Fruit fly (Drosophila melanogaster) whole organism, embryonic: ENCODE results near the gene Ntf-2r.

Experiments
- Awh ChIP-seq: fragments of 200-800 bp; sonication (Bioruptor generic); IDR thresholded peaks from 2 replicates; pipeline ENCODE4, ENCODE4 v1.3.6; 2022; ENCODE audit warnings: missing biosample characterization, missing genetic modification characterization
- BEAF-32 ChIP-seq: fragments of 200-800 bp; sonication (Bioruptor generic); optimal IDR thresholded peaks from 3 replicates; lab custom pipeline; 2017; ENCODE audit warnings: missing biosample characterization, missing genetic modification characterization, mild to moderate bottlenecking, moderate library complexity, missing genetic modification reagents
- CG10147 ChIP-seq: fragments of 200-800 bp; sonication (Bioruptor generic); optimal IDR thresholded peaks from 2 replicates; lab custom pipeline; 2019; ENCODE audit warnings: missing biosample characterization, mild to moderate bottlenecking, missing genetic modification characterization, moderate library complexity
- CG10267 ChIP-seq: fragments of 200-800 bp; sonication (Bioruptor generic); optimal IDR thresholded peaks from 2 replicates; lab custom pipeline; 2018; ENCODE audit warnings: missing biosample characterization, mild to moderate bottlenecking, missing genetic modification characterization, moderate library complexity
- CG11093 ChIP-seq: fragments of 200-800 bp; sonication (Bioruptor generic); IDR thresholded peaks from 3 replicates; pipeline ENCODE4 v1.3.6; 2022; ENCODE audit warnings: missing biosample characterization, missing genetic modification characterization
- CG13775 ChIP-seq: fragments of 200-800 bp; sonication (Bioruptor generic); optimal IDR thresholded peaks from 3 replicates; lab custom pipeline; 2017; ENCODE audit warnings: missing biosample characterization, mild to moderate bottlenecking, missing genetic modification characterization
- CG15269 ChIP-seq: fragments of 200-800 bp; sonication (Bioruptor generic); optimal IDR thresholded peaks from 2 replicates; lab custom pipeline; 2018; ENCODE audit warnings: missing biosample characterization, mild to moderate bottlenecking, missing genetic modification characterization, moderate library complexity
- CG16813 ChIP-seq: fragments of 200-800 bp; sonication (Bioruptor generic); IDR thresholded peaks from 3 replicates; pipeline ENCODE4 v1.3.6; 2022; ENCODE audit warnings: missing biosample characterization, missing genetic modification characterization; ENCODE audit not compliant: partially characterized antibody
- CG17328 ChIP-seq: fragments of 200-800 bp; sonication (Bioruptor generic); IDR thresholded peaks from 2 replicates; pipeline ENCODE4 v1.3.6; 2022; ENCODE audit warnings: missing biosample characterization, missing genetic modification characterization
- CG2199 ChIP-seq: fragments of 200-800 bp; sonication (Bioruptor generic); IDR thresholded peaks from 3 replicates; pipeline ENCODE4 v1.3.6; 2022; ENCODE audit warnings: missing biosample characterization, missing genetic modification characterization
- CG30020 ChIP-seq: fragments of 200-800 bp; optimal IDR thresholded peaks from 2 replicates; lab custom pipeline; 2019; ENCODE audit warnings: missing biosample characterization, mild to moderate bottlenecking, missing genetic modification characterization, moderate library complexity
- CG30431 ChIP-seq: fragments of 200-800 bp; sonication (Bioruptor generic); optimal IDR thresholded peaks from 2 replicates; lab custom pipeline; 2017; ENCODE audit warnings: missing biosample characterization, missing genetic modification characterization
- CG34224 ChIP-seq: fragments of 200-800 bp; sonication (Bioruptor generic); IDR thresholded peaks from 3 replicates; pipeline ENCODE4 v1.3.6; 2022; ENCODE audit warnings: missing biosample characterization, missing genetic modification characterization; ENCODE audit not compliant: partially characterized antibody
- CG3847 ChIP-seq: fragments of 200-800 bp; sonication (Bioruptor generic); IDR thresholded peaks from 2 replicates; pipeline ENCODE4 v1.3.6; 2022; ENCODE audit warnings: missing biosample characterization, missing genetic modification characterization
- CG42726 ChIP-seq: fragments of 200-800 bp; sonication (Bioruptor generic); IDR thresholded peaks from 2 replicates; pipeline ENCODE4 v1.3.6; 2022; ENCODE audit warnings: missing biosample characterization, missing genetic modification characterization; ENCODE audit not compliant: partially characterized antibody
- CG43689 ChIP-seq: fragments of 200-800 bp; sonication (Bioruptor generic); IDR thresholded peaks from 2 replicates; pipeline ENCODE4 v1.3.6; 2022; ENCODE audit warnings: missing biosample characterization, missing genetic modification characterization
- CG4424 ChIP-seq: fragments of 200-800 bp; sonication (Bioruptor generic); optimal IDR thresholded peaks from 3 replicates; lab custom pipeline; 2016; ENCODE audit warnings: missing biosample characterization, missing genetic modification characterization
- CG4617 ChIP-seq: fragments of 200-800 bp; sonication (Bioruptor generic); optimal IDR thresholded peaks from 3 replicates; lab custom pipeline; 2016; ENCODE audit warnings: missing biosample characterization, missing genetic modification characterization, borderline replicate concordance
- CG7928 ChIP-seq: fragments of 200-800 bp; sonication (Bioruptor generic); optimal IDR thresholded peaks from 2 replicates; lab custom pipeline; 2017; ENCODE audit warnings: missing biosample characterization, mild to moderate bottlenecking, missing genetic modification characterization
- CG7987 ChIP-seq: fragments of 200-800 bp; sonication (Bioruptor generic); optimal IDR thresholded peaks from 2 replicates; lab custom pipeline; 2018; ENCODE audit warnings: missing biosample characterization, mild to moderate bottlenecking, missing genetic modification characterization, moderate library complexity
- CG8089 ChIP-seq: fragments of 200-800 bp; sonication (Bioruptor generic); optimal IDR thresholded peaks from 3 replicates; lab custom pipeline; 2016; ENCODE audit warnings: missing biosample characterization, missing genetic modification characterization
- CG8290 ChIP-seq, 3 experiments: fragments of 200-800 bp; sonication (Bioruptor generic); optimal IDR thresholded peaks; 2 replicates each; lab custom pipeline; 2016 to 2019; ENCODE audit warnings: missing biosample characterization in 3 of 3, missing genetic modification characterization in 3 of 3, mild to moderate bottlenecking in 2 of 3, moderate library complexity in 1 of 3
- CG8478 ChIP-seq: fragments of >200 bp; optimal IDR thresholded peaks from 2 replicates; lab custom pipeline; 2018
- CG9609 ChIP-seq: fragments of 200-800 bp; sonication (Bioruptor generic); optimal IDR thresholded peaks from 3 replicates; lab custom pipeline; 2016; ENCODE audit warnings: missing biosample characterization, missing genetic modification characterization
- CG9727 ChIP-seq: fragments of 200-800 bp; sonication (Bioruptor generic); optimal IDR thresholded peaks from 3 replicates; lab custom pipeline; 2017; ENCODE audit warnings: missing biosample characterization, mild to moderate bottlenecking, missing genetic modification characterization
- CkIIα-i1 ChIP-seq: fragments of 200-800 bp; sonication (Bioruptor generic); IDR thresholded peaks from 2 replicates; pipeline ENCODE4 v1.3.6; 2022; ENCODE audit warnings: missing biosample characterization, missing genetic modification characterization
- Dfd ChIP-seq, 2 experiments: fragments of >200 bp; optimal IDR thresholded peaks; 2 replicates each; lab custom pipeline; 2017; ENCODE audit warnings: missing biosample characterization in 2 of 2, missing genetic modification characterization in 2 of 2
- Dll ChIP-seq: fragments of 200-800 bp; sonication (Bioruptor generic); IDR thresholded peaks from 4 replicates; pipeline ENCODE4 v1.3.6; 2022; ENCODE audit warnings: missing biosample characterization, missing genetic modification characterization; ENCODE audit not compliant: partially characterized antibody
- Dp ChIP-seq: fragments of 200-800 bp; sonication (Bioruptor generic); optimal IDR thresholded peaks from 2 replicates; lab custom pipeline; 2018; ENCODE audit warnings: missing biosample characterization, mild to moderate bottlenecking, missing genetic modification characterization, moderate library complexity
- Myb ChIP-seq: fragments of 200-800 bp; sonication (Bioruptor generic); optimal IDR thresholded peaks from 2 replicates; lab custom pipeline; 2016; ENCODE audit warnings: missing biosample characterization, missing genetic modification characterization
- Nf-YA ChIP-seq: fragments of 200-800 bp; sonication (Bioruptor generic); IDR thresholded peaks from 2 replicates; pipeline ENCODE4 v1.3.6; 2022; ENCODE audit warnings: missing biosample characterization, missing genetic modification characterization
- NfI ChIP-seq: fragments of 200-800 bp; sonication (Bioruptor generic); optimal IDR thresholded peaks from 3 replicates; lab custom pipeline; 2018; ENCODE audit warnings: missing biosample characterization, mild to moderate bottlenecking, missing genetic modification characterization, moderate library complexity
- Opbp ChIP-seq: fragments of 200-800 bp; sonication (Bioruptor generic); IDR thresholded peaks from 3 replicates; pipeline ENCODE4 v1.3.6; 2022; ENCODE audit warnings: missing biosample characterization, missing genetic modification characterization; ENCODE audit not compliant: partially characterized antibody
- Ptx1 ChIP-seq: fragments of 200-800 bp; sonication (Bioruptor generic); IDR thresholded peaks from 2 replicates; pipeline ENCODE4 v1.3.6; 2022; ENCODE audit warnings: missing biosample characterization, missing genetic modification characterization
- Trl ChIP-seq, 3 experiments: fragments of >200 bp in 2 of 3; fragments of 200-800 bp in 1 of 3; sonication (Bioruptor generic) in 1 of 3; optimal IDR thresholded peaks; 2 replicates in 1 of 3; 3 replicates in 2 of 3; lab custom pipeline; 2016 to 2017; ENCODE audit warnings: missing biosample characterization in 1 of 3, missing genetic modification characterization in 1 of 3
- ato ChIP-seq: fragments of 200-800 bp; sonication (Bioruptor generic); IDR thresholded peaks from 2 replicates; pipeline ENCODE4 v1.3.6; 2022; ENCODE audit warnings: missing biosample characterization, missing genetic modification characterization; ENCODE audit not compliant: partially characterized antibody
- crp ChIP-seq, 2 experiments: fragments of 200-800 bp; sonication (Bioruptor generic); optimal IDR thresholded peaks; 2 replicates in 1 of 2; 3 replicates in 1 of 2; lab custom pipeline; 2017; ENCODE audit warnings: missing biosample characterization in 2 of 2, missing genetic modification characterization in 2 of 2, mild to moderate bottlenecking in 1 of 2, moderate library complexity in 1 of 2
- ewg ChIP-seq: fragments of 200-800 bp; sonication (Bioruptor generic); optimal IDR thresholded peaks from 3 replicates; lab custom pipeline; 2017; ENCODE audit warnings: mild to moderate bottlenecking, missing biosample characterization, missing genetic modification reagents, missing genetic modification characterization
- fd3F ChIP-seq: fragments of 200-800 bp; sonication (Bioruptor generic); optimal IDR thresholded peaks from 2 replicates; lab custom pipeline; 2018; ENCODE audit warnings: missing biosample characterization, mild to moderate bottlenecking, missing genetic modification characterization, moderate library complexity
- gem ChIP-seq: fragments of 200-800 bp; sonication (Bioruptor generic); optimal IDR thresholded peaks from 2 replicates; lab custom pipeline; 2019; ENCODE audit warnings: missing biosample characterization, mild to moderate bottlenecking, missing genetic modification characterization, moderate library complexity
- gfzf ChIP-seq: fragments of 200-800 bp; sonication (Bioruptor generic); optimal IDR thresholded peaks from 2 replicates; lab custom pipeline; 2016; ENCODE audit warnings: missing biosample characterization, mild to moderate bottlenecking, missing genetic modification characterization, moderate library complexity
- inv ChIP-seq: fragments of 200-800 bp; sonication (Bioruptor generic); IDR thresholded peaks from 2 replicates; pipeline ENCODE4 v1.3.6; 2022; ENCODE audit warnings: missing biosample characterization, missing genetic modification characterization; ENCODE audit not compliant: partially characterized antibody
- sisA ChIP-seq: fragments of 200-800 bp; sonication (Bioruptor generic); IDR thresholded peaks from 2 replicates; pipeline ENCODE4 v1.3.6; 2022; ENCODE audit warnings: missing biosample characterization, missing genetic modification characterization
- sob ChIP-seq: fragments of 200-800 bp; sonication (Bioruptor generic); IDR thresholded peaks from 2 replicates; pipeline ENCODE4 v1.3.6; 2022; ENCODE audit warnings: missing biosample characterization, missing genetic modification characterization
- tio ChIP-seq: fragments of 200-800 bp; sonication (Bioruptor generic); optimal IDR thresholded peaks from 2 replicates; lab custom pipeline; 2017; ENCODE audit warnings: missing biosample characterization, missing genetic modification characterization, inconsistent platforms
- usp ChIP-seq: fragments of >200 bp; optimal IDR thresholded peaks from 2 replicates; lab custom pipeline; 2017; ENCODE audit warnings: missing biosample characterization, missing genetic modification characterization
- vnd ChIP-seq: fragments of 200-800 bp; sonication (Bioruptor generic); IDR thresholded peaks from 3 replicates; pipeline ENCODE4 v1.3.6; 2022; ENCODE audit warnings: missing biosample characterization, missing genetic modification characterization; ENCODE audit not compliant: partially characterized antibody

Ntf-2r gene

DNA sequence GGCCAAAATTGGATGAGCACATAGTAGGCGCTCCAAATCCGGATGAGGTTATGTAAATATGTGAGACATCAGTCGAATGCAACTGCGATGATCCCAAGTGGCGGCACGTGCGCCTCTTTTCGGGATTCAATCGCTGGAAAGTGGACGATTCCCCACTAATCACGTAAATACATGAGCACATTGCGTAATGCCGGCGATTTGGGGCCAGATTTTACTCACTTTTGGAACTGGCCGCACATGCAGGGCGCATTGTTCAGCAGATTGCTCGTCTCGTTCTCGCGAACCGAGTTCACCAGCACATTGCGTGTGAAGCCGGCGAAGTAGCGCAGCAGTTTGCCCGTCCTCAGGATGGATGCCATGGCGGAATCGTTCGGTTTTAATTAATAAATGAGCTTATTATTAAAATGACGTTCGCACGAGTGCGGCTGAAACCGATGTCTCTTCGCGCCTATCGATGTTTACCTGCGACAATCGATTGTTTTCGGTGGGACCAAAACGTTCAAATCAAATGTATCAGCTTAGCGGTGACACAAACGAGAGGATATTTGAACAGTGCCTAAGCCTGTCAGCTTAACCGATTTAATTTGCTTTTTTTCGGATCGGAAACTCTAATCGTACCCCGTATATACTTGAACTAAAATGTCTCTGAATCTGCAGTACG lies at the start of gene Ntf-2r, which contains the start of gene bsf (continued):
- peak; percentile 86 for TF ChIP-seq CG16813
- peak; percentile 91 for TF ChIP-seq CG34224 (GFP tag; lab: Robert Waterston, UW)
- TF ChIP-seq Dp (GFP tag; lab: Kevin White, UChicago): peak; percentile 74
- TF ChIP-seq inv (GFP tag; lab: Robert Waterston, UW): peak; percentile 82
- peak; percentile 69 for TF ChIP-seq gfzf
- TF ChIP-seq vnd (GFP tag; lab: Robert Waterston, UW): peak; percentile 86
- TF ChIP-seq gem (tag; lab: Kevin White, UChicago): no peak
- no peak for TF ChIP-seq CG8290 (GFP tag; optimal IDR thresholded peaks at IDR 0.05; lab: Kevin White, UChicago)
- no peak for TF ChIP-seq CG8290 (tag; optimal IDR thresholded peaks at IDR 0.05; lab: Kevin White, UChicago)
- peak; percentile 91 for TF ChIP-seq CG42726 (GFP tag; lab: Robert Waterston, UW)
- peak; percentile 22 for TF ChIP-seq CG30020 (tag; lab: Kevin White, UChicago)
- peak; percentile 89 for TF ChIP-seq Opbp (GFP tag; lab: Robert Waterston, UW)
- TF ChIP-seq Dll (GFP tag; lab: Robert Waterston, UW): peak; percentile 90
- no peak for TF ChIP-seq Nf-YA (GFP tag; lab: Robert Waterston, UW)
- TF ChIP-seq CG13775 (GFP tag; lab: Kevin White, UChicago): peak; percentile 16
- TF ChIP-seq CG8478 (lab: Kevin White, UChicago): no peak
- TF ChIP-seq CG4617 (GFP tag; lab: Kevin White, UChicago): peak; percentile 43
- TF ChIP-seq Myb (GFP tag; lab: Kevin White, UChicago): peak; percentile 89

DNA sequence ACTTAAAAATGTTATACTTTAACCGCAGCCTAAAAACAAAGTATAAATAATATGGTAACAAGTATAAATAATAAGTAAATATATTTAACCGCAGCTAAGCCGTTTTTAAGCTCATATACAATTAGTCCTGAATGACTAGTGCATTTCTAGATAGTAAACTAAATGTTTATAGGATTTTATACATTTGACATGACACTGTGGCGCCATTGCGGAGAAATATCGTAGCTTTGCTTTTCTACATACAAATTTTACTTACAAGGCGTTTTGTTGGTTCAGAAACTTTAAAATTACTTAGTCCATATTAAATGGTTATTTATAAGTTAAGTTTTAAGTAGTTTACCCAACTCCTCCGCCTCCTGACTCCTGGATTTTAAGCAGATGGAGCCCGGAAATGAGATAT lies 13.2 kb upstream of the Ntf-2r start:
- TF ChIP-seq CG15269 (tag; lab: Kevin White, UChicago) (peak; percentile 17), BEAF-32 (no peak), CG9609 (GFP tag; lab: Kevin White, UChicago) (no peak), fd3F (GFP tag; lab: Kevin White, UChicago) (no peak), CG17328 (GFP tag; lab: Robert Waterston, UW) (peak; percentile 34; the same call in 1 of the 2 replicates), CG8089 (GFP tag; lab: Kevin White, UChicago) (no peak), CG3847 (GFP tag; lab: Robert Waterston, UW) (0 out of 2 replicates have a peak, but pooled peaks have one; percentile 13), tio (GFP tag; lab: Kevin White, UChicago) (peak; percentile 4), sisA (GFP tag; lab: Robert Waterston, UW) (no peak), CG10267 (peak; percentile 14), crp (GFP tag; optimal IDR thresholded peaks at IDR 0.05; lab: Kevin White, UChicago) (no peak), Ptx1 (GFP tag; lab: Robert Waterston, UW) (peak; percentile 43; the same call in 1 of the 2 replicates), Dfd (GFP tag; optimal IDR thresholded peaks at IDR 0.05; lab: Kevin White, UChicago) (no peak), Myb (GFP tag; lab: Kevin White, UChicago) (peak; percentile 3), usp (GFP tag; lab: Kevin White, UChicago) (no peak), CG10147 (GFP tag; lab: Kevin White, UChicago) (no peak), ewg (GFP tag; lab: Kevin White, UChicago) (no peak), NfI (GFP tag; lab: Kevin White, UChicago) (peak; percentile 33), CG11093 (GFP tag; lab: Robert Waterston, UW) (no peak), Trl (optimal IDR thresholded peaks at IDR 0.05; lab: Kevin White, UChicago) (no peak), Trl (GFP tag; optimal IDR thresholded peaks at IDR 0.05; lab: Kevin White, UChicago) (no peak), CG43689 (GFP tag; lab: Robert Waterston, UW) (no peak), sob (GFP tag; lab: Robert Waterston, UW) (0 out of 2 replicates have a peak, but pooled peaks have one; percentile 40), CG7928 (GFP tag; lab: Kevin White, UChicago) (no peak), Awh (GFP tag; lab: Robert Waterston, UW) (no peak), CG30431 (no peak), CG2199 (GFP tag; lab: Robert Waterston, UW) (peak; percentile 98), ato (GFP tag; lab: Robert Waterston, UW) (no peak), CG7987 (GFP tag; lab: Kevin White, UChicago) (peak; percentile 32), CG9727 (GFP tag; lab: Kevin White, UChicago) (no peak), CkIIα-i1 (GFP tag; lab: Robert Waterston, UW) (no peak), CG4424 (GFP tag; lab: Kevin White, UChicago) (peak; percentile 16)
